Worm (Caenorhabditis elegans) whole organism, young adult: ENCODE measurements around the gene gcy-12.
A peak's percentile ranks its signal among the peaks of the same experiment; 100 is the strongest.

ENCODE experiments used
- B0336.3 ChIP-seq: fragments of 200-800 bp; sonication (Bioruptor generic); IDR thresholded peaks from 2 replicates; pipeline ENCODE4 v1.3.6; 2022; ENCODE audit warnings: missing genetic modification characterization, missing compliant biosample characterization
- F10E7.11 ChIP-seq: sonication (generic microtip); optimal IDR thresholded peaks from 2 replicates; lab custom pipeline; 2017; ENCODE audit warnings: mild to moderate bottlenecking, missing genetic modification characterization, moderate library complexity, missing compliant biosample characterization
- K12H6.12 ChIP-seq: fragments of 200-800 bp; sonication (Bioruptor generic); optimal IDR thresholded peaks from 2 replicates; lab custom pipeline; 2018; ENCODE audit warnings: mild to moderate bottlenecking, missing genetic modification characterization, missing compliant biosample characterization
- Y67H2A.10 ChIP-seq: fragments of 200-800 bp; sonication (Bioruptor generic); conservative IDR thresholded peaks from 2 replicates; pipeline ENCODE4 v1.3.6; 2022; ENCODE audit warnings: missing genetic modification reagents, missing genetic modification characterization, missing compliant biosample characterization
- ZK185.1 ChIP-seq: sonication (generic microtip); optimal IDR thresholded peaks from 2 replicates; lab custom pipeline; 2016; ENCODE audit warnings: mild to moderate bottlenecking, missing genetic modification characterization, missing compliant biosample characterization; ENCODE audit not compliant: poor library complexity, severe bottlenecking
- aptf-3 ChIP-seq: fragments of 200-800 bp; sonication (Bioruptor generic); IDR thresholded peaks from 2 replicates; pipeline ENCODE4 v1.3.6; 2022; ENCODE audit warnings: missing genetic modification characterization, missing compliant biosample characterization
- atf-7 ChIP-seq: sonication (generic microtip); optimal IDR thresholded peaks from 2 replicates; lab custom pipeline; 2017; ENCODE audit warnings: mild to moderate bottlenecking, missing genetic modification characterization, missing compliant biosample characterization
- attf-5 ChIP-seq: fragments of 200-800 bp; sonication (Bioruptor generic); optimal IDR thresholded peaks from 2 replicates; lab custom pipeline; 2018; ENCODE audit warnings: mild to moderate bottlenecking, missing genetic modification characterization, missing compliant biosample characterization
- attf-6 ChIP-seq: fragments of 200-800 bp; sonication (Bioruptor generic); IDR thresholded peaks from 2 replicates; pipeline ENCODE4 v1.3.6; 2022; ENCODE audit warnings: missing genetic modification reagents, missing genetic modification characterization, missing compliant biosample characterization
- cebp-1 ChIP-seq, 2 experiments: fragments of 200-800 bp in 1 of 2; sonication (Bioruptor generic) in 1 of 2; sonication (generic microtip) in 1 of 2; IDR thresholded peaks in 1 of 2; optimal IDR thresholded peaks in 1 of 2; 2 replicates each; pipeline versions ENCODE4 v1.3.6 to Lab custom; 2017 to 2022; ENCODE audit warnings: missing compliant biosample characterization in 2 of 2, missing genetic modification characterization in 2 of 2, mild to moderate bottlenecking in 1 of 2, missing genetic modification reagents in 1 of 2, moderate library complexity in 1 of 2
- chd-7 ChIP-seq: sonication (generic microtip); optimal IDR thresholded peaks from 2 replicates; lab custom pipeline; 2016; ENCODE audit warnings: mild to moderate bottlenecking, missing genetic modification characterization, moderate library complexity, missing compliant biosample characterization
- dox-1 ChIP-seq: fragments of 200-800 bp; sonication (Bioruptor generic); IDR thresholded peaks from 2 replicates; pipeline ENCODE4 v1.3.6; 2022; ENCODE audit warnings: missing genetic modification reagents, missing genetic modification characterization, missing compliant biosample characterization
- dpl-1 ChIP-seq: fragments of 150-350 bp; optimal IDR thresholded peaks from 2 replicates; lab custom pipeline; 2014; ENCODE audit warnings: missing biosample characterization, missing genetic modification reagents, missing genetic modification characterization
- ekl-4 ChIP-seq: fragments of 200-800 bp; sonication (Bioruptor generic); IDR thresholded peaks from 2 replicates; pipeline ENCODE4 v1.3.6; 2022; ENCODE audit warnings: missing genetic modification reagents, missing genetic modification characterization, missing compliant biosample characterization
- him-1 ChIP-seq: sonication (generic microtip); optimal IDR thresholded peaks from 2 replicates; lab custom pipeline; 2016; ENCODE audit warnings: missing genotype, missing genetic modification reagents, missing genetic modification characterization, missing compliant biosample characterization
- hrde-1 ChIP-seq: sonication (generic microtip); optimal IDR thresholded peaks from 2 replicates; lab custom pipeline; 2016; ENCODE audit warnings: missing genetic modification characterization, mild to moderate bottlenecking, missing compliant biosample characterization, moderate library complexity, missing genotype, missing genetic modification reagents, borderline replicate concordance
- let-607 ChIP-seq, 2 experiments: fragments of 200-800 bp in 1 of 2; sonication (Bioruptor generic) in 1 of 2; sonication (generic microtip) in 1 of 2; optimal IDR thresholded peaks; 2 replicates each; lab custom pipeline; 2016 to 2018; ENCODE audit warnings: mild to moderate bottlenecking in 2 of 2, missing compliant biosample characterization in 2 of 2, missing genetic modification characterization in 2 of 2, moderate library complexity in 2 of 2, missing genotype in 1 of 2
- madf-10 ChIP-seq: sonication (generic microtip); optimal IDR thresholded peaks from 2 replicates; lab custom pipeline; 2016; ENCODE audit warnings: mild to moderate bottlenecking, missing genetic modification characterization, missing compliant biosample characterization
- nfyb-1 ChIP-seq: fragments of 200-800 bp; sonication (Bioruptor generic); IDR thresholded peaks from 2 replicates; pipeline ENCODE4 v1.3.6; 2022; ENCODE audit warnings: missing genetic modification reagents, missing genetic modification characterization, missing compliant biosample characterization
- nhr-80 ChIP-seq: sonication (generic microtip); optimal IDR thresholded peaks from 2 replicates; lab custom pipeline; 2016; ENCODE audit warnings: missing genetic modification characterization, missing compliant biosample characterization
- nhr-90 ChIP-seq: sonication (generic microtip); optimal IDR thresholded peaks from 2 replicates; lab custom pipeline; 2016; ENCODE audit warnings: missing genotype, mild to moderate bottlenecking, missing genetic modification characterization, missing compliant biosample characterization
- pha-4 ChIP-seq: fragments of 150-350 bp; sonication (generic microtip); optimal IDR thresholded peaks from 2 replicates; lab custom pipeline; 2014; ENCODE audit warnings: missing biosample characterization, missing genetic modification reagents, missing genetic modification characterization
- rcor-1 ChIP-seq: fragments of 200-800 bp; sonication (Bioruptor generic); IDR thresholded peaks from 2 replicates; pipeline ENCODE4 v1.3.6; 2022; ENCODE audit warnings: missing genetic modification reagents, missing genetic modification characterization, missing compliant biosample characterization
- repo-1 ChIP-seq: sonication (generic microtip); optimal IDR thresholded peaks from 2 replicates; lab custom pipeline; 2017; ENCODE audit warnings: mild to moderate bottlenecking, missing genetic modification characterization, missing compliant biosample characterization
- snpc-1.1 ChIP-seq: sonication (generic microtip); optimal IDR thresholded peaks from 2 replicates; lab custom pipeline; 2017; ENCODE audit warnings: missing genetic modification characterization, mild to moderate bottlenecking, missing compliant biosample characterization, antibody characterized with exemption, moderate library complexity, missing genotype, missing genetic modification reagents; ENCODE audit not compliant: insufficient read depth
- snpc-4 ChIP-seq, 5 experiments: fragments of 150-350 bp in 1 of 5; sonication (generic microtip) in 4 of 5; optimal IDR thresholded peaks; 2 replicates each; lab custom pipeline; 2014 to 2018; ENCODE audit warnings: missing genetic modification characterization in 5 of 5, missing biosample characterization in 3 of 5, antibody characterized with exemption in 2 of 5, mild to moderate bottlenecking in 2 of 5, missing compliant biosample characterization in 2 of 5, missing genotype in 2 of 5, moderate library complexity in 2 of 5, missing genetic modification reagents in 1 of 5
- somi-1 ChIP-seq: fragments of 200-800 bp; sonication (Bioruptor generic); optimal IDR thresholded peaks from 2 replicates; lab custom pipeline; 2018; ENCODE audit warnings: mild to moderate bottlenecking, missing genetic modification characterization, missing compliant biosample characterization
- tlf-1 ChIP-seq: fragments of 200-800 bp; sonication (Bioruptor generic); optimal IDR thresholded peaks from 2 replicates; lab custom pipeline; 2018; ENCODE audit warnings: mild to moderate bottlenecking, missing genetic modification characterization, missing compliant biosample characterization
- unc-130 ChIP-seq: sonication (generic microtip); optimal IDR thresholded peaks from 2 replicates; lab custom pipeline; 2016; ENCODE audit warnings: missing genetic modification reagents, missing genetic modification characterization, missing compliant biosample characterization
- zim-3 ChIP-seq: sonication (generic microtip); optimal IDR thresholded peaks from 2 replicates; lab custom pipeline; 2017; ENCODE audit warnings: mild to moderate bottlenecking, missing genetic modification characterization, moderate library complexity, missing compliant biosample characterization

The gcy-12 gene

DNA sequence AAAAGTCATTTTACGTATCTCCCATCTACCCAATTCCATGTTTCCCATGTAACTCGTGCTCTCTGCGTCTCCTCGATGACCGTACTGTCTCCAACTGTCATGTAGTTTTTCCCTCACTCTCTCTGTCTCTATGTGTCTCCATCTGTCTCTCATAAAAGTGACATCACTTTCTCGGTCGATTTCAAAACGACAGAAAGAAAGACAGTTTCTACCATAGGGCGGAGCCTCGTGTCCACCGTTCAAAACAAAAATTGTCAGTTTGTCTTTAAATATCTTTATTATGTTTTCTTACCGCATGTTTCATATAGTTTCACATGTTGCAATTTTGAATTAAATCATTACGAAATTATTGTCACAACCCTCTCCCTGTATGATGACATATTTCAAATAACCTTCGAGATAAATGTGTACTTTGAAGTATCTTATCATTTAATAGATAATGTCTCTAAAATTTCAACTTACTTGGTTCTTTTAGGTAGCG is 18.4 kb downstream of the gcy-12 start (continued):
- TF ChIP-seq him-1 (tag; lab: Kevin White, UChicago) (no peak), attf-5 (GFP tag; lab: Kevin White, UChicago) (peak; percentile 70), aptf-3 (GFP tag; lab: Robert Waterston, UW) (no peak), nfyb-1 (GFP tag; lab: Robert Waterston, UW) (peak; percentile 70), Y67H2A.10 (no peak), dox-1 (GFP tag; lab: Robert Waterston, UW) (peak; percentile 75), ekl-4 (GFP tag; lab: Robert Waterston, UW) (0 out of 2 replicates have a peak, but pooled peaks have one; percentile 11), snpc-4 (GFP tag; optimal IDR thresholded peaks at IDR 0.05; lab: Kevin White, UChicago) (no peak), snpc-4 (tag; optimal IDR thresholded peaks at IDR 0.05; lab: Kevin White, UChicago) (peak in 1 of 4 experiments; percentile 49), pha-4 (tag; lab: Kevin White, UChicago) (peak; percentile 77), attf-6 (GFP tag; lab: Robert Waterston, UW) (no peak), nhr-90 (tag; lab: Kevin White, UChicago) (peak; percentile 47), snpc-1.1 (no peak), nhr-80 (peak; percentile 84), unc-130 (GFP tag; lab: Kevin White, UChicago) (no peak), atf-7 (tag; lab: Kevin White, UChicago) (peak; percentile 99), hrde-1 (tag; lab: Kevin White, UChicago) (no peak), rcor-1 (GFP tag; lab: Robert Waterston, UW) (no peak), chd-7 (peak; percentile 53), madf-10 (tag; lab: Kevin White, UChicago) (peak; percentile 48), ZK185.1 (peak; percentile 59), dpl-1 (GFP tag; lab: Kevin White, UChicago) (no peak), B0336.3 (peak; percentile 64; the same call in 1 of the 2 replicates), let-607 (tag; optimal IDR thresholded peaks at IDR 0.05; lab: Kevin White, UChicago) (peak; percentile 53 to 55), somi-1 (GFP tag; lab: Kevin White, UChicago) (peak; percentile 70), tlf-1 (GFP tag; lab: Kevin White, UChicago) (peak; percentile 57)

- TF ChIP-seq repo-1 (tag; lab: Kevin White, UChicago): peak; percentile 18
- no peak for TF ChIP-seq K12H6.12 (tag; lab: Kevin White, UChicago)
- TF ChIP-seq zim-3: peak; percentile 3
- no peak for TF ChIP-seq hrde-1 (tag; lab: Kevin White, UChicago)
These were observed 19.9 kb downstream of the gcy-12 start for ce11 chrII:5331677-5332303.

ce11 chrII:5332345-5333124 is 20.7 kb downstream of the gcy-12 start:
- TF ChIP-seq nfyb-1 (GFP tag; lab: Robert Waterston, UW) (0 out of 2 replicates have a peak, but pooled peaks have one; percentile 12), cebp-1 (GFP tag; IDR thresholded peaks at IDR 0.05; lab: Robert Waterston, UW) (no peak), cebp-1 (tag; optimal IDR thresholded peaks at IDR 0.05; lab: Kevin White, UChicago) (peak; percentile 28), F10E7.11 (tag; lab: Kevin White, UChicago) (no peak)
